Fruit fly (Drosophila melanogaster) S2 (cell line): ENCODE measurements around the gene twe.
A peak's percentile ranks its signal among the peaks of the same experiment; 100 is the strongest.

Experiments used
- CG8478 ChIP-seq: fragments of >200 bp; optimal IDR thresholded peaks from 2 replicates; lab custom pipeline; 2018
- CTCF ChIP-seq, 2 experiments: fragments of >200 bp; optimal IDR thresholded peaks; 2 replicates each; lab custom pipeline; 2018

Gene twe

dm6 chr2L:16261576-16262217 lies at the start of gene twe, which contains the start of gene CG4935:
TSS of gene twe (minus strand) at chr2L:16261877.
TSS of gene CG4935 (plus strand) at chr2L:16262141.
- TF ChIP-seq CG8478 (lab: Kevin White, UChicago): no peak

dm6 chr2L:16310648-16311047 lies 49.0 kb upstream of the twe start, which contains the start of the genes cni and fzy:
TSS of gene cni (minus strand) at chr2L:16310726.
TSS of gene fzy (plus strand) at chr2L:16310956.
- TF ChIP-seq CG8478 (lab: Kevin White, UChicago) (no peak), CTCF (optimal IDR thresholded peaks at IDR 0.05; lab: Kevin White, UChicago) (peak in 1 of 2 experiments; percentile 6)

dm6 chr2L:16307026-16307703 lies 45.5 kb upstream of the twe start, which contains the start of the genes CG5861 and Syx5:
TSS of gene CG5861 (minus strand) at chr2L:16307298.
TSS of gene Syx5 (plus strand) at chr2L:16307346.
- TF ChIP-seq CTCF (optimal IDR thresholded peaks at IDR 0.05; lab: Kevin White, UChicago) (no peak), CG8478 (lab: Kevin White, UChicago) (no peak)

- TF ChIP-seq CG8478 (lab: Kevin White, UChicago) (no peak), CTCF (optimal IDR thresholded peaks at IDR 0.05; lab: Kevin White, UChicago) (peak in 1 of 2 experiments; percentile 18)
Measured at dm6 chr2L:16302773-16303279, 41.1 kb upstream of the twe start, which contains the start of gene GMF. TSS of gene GMF (minus strand) at chr2L:16302954.

- no peak for TF ChIP-seq CTCF (optimal IDR thresholded peaks at IDR 0.05; lab: Kevin White, UChicago)
- no peak for TF ChIP-seq CG8478 (lab: Kevin White, UChicago)
Measured at dm6 chr2L:16299466-16300311, 38.0 kb upstream of the twe start, which contains the start of the genes heix and CG17328. TSS of gene heix (minus strand) at chr2L:16299858. TSS of gene CG17328 (plus strand) at chr2L:16299943.

- TF ChIP-seq CTCF (optimal IDR thresholded peaks at IDR 0.05; lab: Kevin White, UChicago): no peak
- no peak for TF ChIP-seq CG8478 (lab: Kevin White, UChicago)
Measured at dm6 chr2L:16293703-16294233, 32.1 kb upstream of the twe start, which contains the start of gene Cyp303a1. TSS of gene Cyp303a1 (plus strand) at chr2L:16294183.

- TF ChIP-seq CTCF (optimal IDR thresholded peaks at IDR 0.05; lab: Kevin White, UChicago) (no peak), CG8478 (lab: Kevin White, UChicago) (no peak)
Measured at dm6 chr2L:16292975-16293501, 31.4 kb upstream of the twe start, which contains the start of gene CG13258. TSS of gene CG13258 (minus strand) at chr2L:16293025.

dm6 chr2L:16290984-16291383 lies 29.3 kb upstream of the twe start, which contains the start of gene CG17329:
TSS of gene CG17329 (plus strand) at chr2L:16291284.
- no peak for TF ChIP-seq CG8478 (lab: Kevin White, UChicago)
- no peak for TF ChIP-seq CTCF (optimal IDR thresholded peaks at IDR 0.05; lab: Kevin White, UChicago)

- TF ChIP-seq CG8478 (lab: Kevin White, UChicago): no peak
- TF ChIP-seq CTCF (optimal IDR thresholded peaks at IDR 0.05; lab: Kevin White, UChicago): no peak
Measured at dm6 chr2L:16288393-16288731, 26.7 kb upstream of the twe start.

dm6 chr2L:16287602-16288392 lies 26.1 kb upstream of the twe start, which contains the start of the genes crp and pkaap:
TSS of gene crp (minus strand) at chr2L:16287730.
TSS of gene pkaap (plus strand) at chr2L:16288290.
- TF ChIP-seq CTCF (optimal IDR thresholded peaks at IDR 0.05; lab: Kevin White, UChicago) (peak; percentile 98), CG8478 (lab: Kevin White, UChicago) (no peak)

- TF ChIP-seq CG8478 (lab: Kevin White, UChicago): no peak
- no peak for TF ChIP-seq CTCF (optimal IDR thresholded peaks at IDR 0.05; lab: Kevin White, UChicago)
Measured at dm6 chr2L:16287006-16287601, 25.4 kb upstream of the twe start.

dm6 chr2L:16286360-16287005 lies 24.8 kb upstream of the twe start:
- TF ChIP-seq CTCF (optimal IDR thresholded peaks at IDR 0.05; lab: Kevin White, UChicago): peak in 1 of 2 experiments; percentile 3
- no peak for TF ChIP-seq CG8478 (lab: Kevin White, UChicago)
